Worm (Caenorhabditis elegans) whole organism, young adult: ENCODE measurements around the gene C18D4.3.

Source experiments
- C17E4.6 ChIP-seq: fragments of 200-800 bp; sonication (Bioruptor generic); IDR thresholded peaks from 2 replicates; pipeline ENCODE4 v1.3.6; 2022; ENCODE audit warnings: missing genetic modification reagents, missing genetic modification characterization, missing compliant biosample characterization
- F33H1.4 ChIP-seq: fragments of 200-800 bp; sonication (Bioruptor generic); IDR thresholded peaks from 2 replicates; pipeline ENCODE4 v1.3.6; 2022; ENCODE audit warnings: missing genetic modification reagents, missing genetic modification characterization, missing compliant biosample characterization
- dpl-1 ChIP-seq: fragments of 150-350 bp; optimal IDR thresholded peaks from 2 replicates; lab custom pipeline; 2014; ENCODE audit warnings: missing biosample characterization, missing genetic modification reagents, missing genetic modification characterization
- lin-40 ChIP-seq: sonication (generic microtip); optimal IDR thresholded peaks from 2 replicates; lab custom pipeline; 2016; ENCODE audit warnings: missing genetic modification characterization, mild to moderate bottlenecking, missing compliant biosample characterization, missing genotype, missing genetic modification reagents

- TF ChIP-seq F33H1.4 (GFP tag; lab: Robert Waterston, UW) (no peak), lin-40 (no peak), C17E4.6 (GFP tag; lab: Robert Waterston, UW) (no peak), dpl-1 (GFP tag; lab: Kevin White, UChicago) (no peak)
These were observed 47.4 kb upstream of the C18D4.3 start for ce11 chrV:17580017-17580416.
